Fruit fly (Drosophila melanogaster): Measurements from ENCODE around the gene Octbeta2R.

DNA sequence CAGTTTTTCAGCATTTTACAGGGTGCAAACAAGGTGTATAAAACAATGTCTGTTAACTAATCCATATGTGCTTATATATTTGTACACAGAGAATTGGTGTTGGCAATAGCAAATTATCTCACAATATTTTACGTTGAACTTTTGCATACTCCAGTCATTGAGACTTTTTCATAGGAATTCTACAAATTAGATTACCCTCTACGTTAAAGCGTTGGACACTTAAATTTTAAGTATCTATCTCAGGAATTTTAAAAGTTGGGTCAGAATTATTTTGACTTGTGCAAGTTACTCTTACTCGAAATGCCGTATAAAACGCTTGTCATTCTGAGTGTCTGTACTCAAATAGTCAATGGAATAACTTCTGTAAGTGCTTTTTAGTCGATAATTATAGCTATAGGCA lies 37.5 kb upstream of the Octbeta2R start, which contains the start of gene CG18530:
- TF ChIP-seq salr (GFP tag; optimal IDR thresholded peaks at IDR 0.05) = no peak
- TF ChIP-seq Blimp-1 (GFP tag; optimal IDR thresholded peaks at IDR 0.05) = no peak
